Fruit fly (Drosophila melanogaster): ENCODE results near the gene Atg1.

The Atg1 gene

DNA sequence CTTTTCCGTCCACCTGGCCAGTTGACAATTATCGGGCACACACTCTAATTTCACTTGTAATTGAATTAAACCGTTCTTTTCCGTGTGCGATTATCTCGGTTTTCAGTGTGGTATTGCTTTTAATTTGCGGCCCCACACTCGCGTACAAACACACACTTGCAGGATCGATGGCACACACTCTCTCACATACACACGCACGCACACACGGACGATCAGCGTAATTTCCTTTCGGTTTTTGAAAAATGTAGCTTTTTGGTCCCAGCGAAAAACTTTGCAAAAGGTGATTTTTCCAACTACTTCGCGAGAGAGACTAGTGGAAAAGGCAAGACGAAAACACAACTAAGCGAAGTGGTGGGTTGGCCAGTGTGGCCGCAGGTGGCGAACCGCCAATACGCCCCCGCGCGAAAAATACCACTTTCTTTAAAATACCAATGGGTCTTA lies at the start of gene Atg1 (continued):
- TF ChIP-seq bbx (GFP tag; IDR thresholded peaks at IDR 0.05; ENCODE audit: partially characterized antibody) = peak; percentile 46; the same call in 1 of the 2 replicates
- no peak for TF ChIP-seq run (tag; optimal IDR thresholded peaks at IDR 0.05)
- no peak for TF ChIP-seq peb (GFP tag; IDR thresholded peaks at IDR 0.05)
- no peak for TF ChIP-seq CG32772 (GFP tag; IDR thresholded peaks at IDR 0.05)
- no peak for TF ChIP-seq inv (GFP tag; IDR thresholded peaks at IDR 0.05; ENCODE audit: partially characterized antibody)
- no peak for TF ChIP-seq Spps (tag; optimal IDR thresholded peaks at IDR 0.05)
- no peak for TF ChIP-seq H2.0 (GFP tag; IDR thresholded peaks at IDR 0.05)
- TF ChIP-seq CG8478 (optimal IDR thresholded peaks at IDR 0.05) = no peak
- no peak for TF ChIP-seq HLH54F (GFP tag; optimal IDR thresholded peaks at IDR 0.05)
- no peak for TF ChIP-seq pan (optimal IDR thresholded peaks at IDR 0.05)
- TF ChIP-seq pan (GFP tag; optimal IDR thresholded peaks at IDR 0.05 in 1 of 2, IDR thresholded peaks at IDR 0.05 in 1 of 2) = no peak
- TF ChIP-seq CG5180 (GFP tag; optimal IDR thresholded peaks at IDR 0.05) = no peak
- no peak for TF ChIP-seq fd102C (GFP tag; optimal IDR thresholded peaks at IDR 0.05)
- no peak for TF ChIP-seq CG10462 (GFP tag; optimal IDR thresholded peaks at IDR 0.05)
- no peak for TF ChIP-seq ATbp (GFP tag; optimal IDR thresholded peaks at IDR 0.05)
- no peak for TF ChIP-seq Bteb2 (GFP tag; optimal IDR thresholded peaks at IDR 0.05)
- no peak for TF ChIP-seq CG31365 (tag; optimal IDR thresholded peaks at IDR 0.05)
- TF ChIP-seq CG11696 (GFP tag; IDR thresholded peaks at IDR 0.05) = no peak
- TF ChIP-seq CG4282 (GFP tag; optimal IDR thresholded peaks at IDR 0.05) = peak; percentile 17
- TF ChIP-seq wdn (GFP tag; IDR thresholded peaks at IDR 0.05) = no peak
- TF ChIP-seq danr (GFP tag; IDR thresholded peaks at IDR 0.05) = no peak
- no peak for TF ChIP-seq Mad (GFP tag; optimal IDR thresholded peaks at IDR 0.05)
- TF ChIP-seq Tbp (GFP tag; optimal IDR thresholded peaks at IDR 0.05) = no peak
- no peak for TF ChIP-seq HLH3B (GFP tag; IDR thresholded peaks at IDR 0.05)
- no peak for TF ChIP-seq CG9876 (GFP tag; optimal IDR thresholded peaks at IDR 0.05)
- peak; percentile 39 for TF ChIP-seq CG3163 (GFP tag; optimal IDR thresholded peaks at IDR 0.05)
- no peak for TF ChIP-seq Ssrp (tag; optimal IDR thresholded peaks at IDR 0.05)
- TF ChIP-seq Dip2 (GFP tag; IDR thresholded peaks at IDR 0.05) = no peak
- no peak for TF ChIP-seq Nf-YB (GFP tag; optimal IDR thresholded peaks at IDR 0.05)
- TF ChIP-seq CG16815 (GFP tag; optimal IDR thresholded peaks at IDR 0.05) = no peak
- no peak for TF ChIP-seq schlank (tag; optimal IDR thresholded peaks at IDR 0.05)
- no peak for TF ChIP-seq CG11085 (GFP tag; IDR thresholded peaks at IDR 0.05)
- no peak for TF ChIP-seq wor (GFP tag; IDR thresholded peaks at IDR 0.05)
- no peak for TF ChIP-seq Drgx (GFP tag; IDR thresholded peaks at IDR 0.05)
- TF ChIP-seq esg (GFP tag; conservative IDR thresholded peaks at IDR 0.05) = no peak
- TF ChIP-seq chinmo (GFP tag; IDR thresholded peaks at IDR 0.05; ENCODE audit: partially characterized antibody) = 0 out of 4 replicates have a peak, but pooled peaks have one; percentile 52
- TF ChIP-seq Hr51 (GFP tag; optimal IDR thresholded peaks at IDR 0.05) = no peak
- no peak for TF ChIP-seq ham (GFP tag; IDR thresholded peaks at IDR 0.05)
- TF ChIP-seq CG1647 (GFP tag; optimal IDR thresholded peaks at IDR 0.05) = no peak
- no peak for TF ChIP-seq CG18011 (GFP tag; optimal IDR thresholded peaks at IDR 0.05)
- no peak; the same call in 2 of the 3 replicates for TF ChIP-seq knrl (GFP tag; IDR thresholded peaks at IDR 0.05; ENCODE audit: partially characterized antibody)
- TF ChIP-seq unpg (GFP tag; optimal IDR thresholded peaks at IDR 0.05) = no peak
- TF ChIP-seq CG10366 (GFP tag; IDR thresholded peaks at IDR 0.05) = no peak
- TF ChIP-seq CG4854 (GFP tag; optimal IDR thresholded peaks at IDR 0.05) = no peak
- no peak for TF ChIP-seq CG12104 (GFP tag; optimal IDR thresholded peaks at IDR 0.05)
- TF ChIP-seq Six4 (GFP tag; optimal IDR thresholded peaks at IDR 0.05) = no peak
- TF ChIP-seq pita (GFP tag; optimal IDR thresholded peaks at IDR 0.05) = no peak
- TF ChIP-seq Oaz (GFP tag; IDR thresholded peaks at IDR 0.05) = no peak
- no peak for TF ChIP-seq kah (GFP tag; optimal IDR thresholded peaks at IDR 0.05)
- no peak for TF ChIP-seq Aef1 (GFP tag; IDR thresholded peaks at IDR 0.05)
- no peak for TF ChIP-seq CG17359 (tag; optimal IDR thresholded peaks at IDR 0.05)
- no peak for TF ChIP-seq CG12942 (GFP tag; optimal IDR thresholded peaks at IDR 0.05)
- TF ChIP-seq mam (GFP tag; optimal IDR thresholded peaks at IDR 0.05) = no peak

Measured in whole organism, embryonic.